Worm (Caenorhabditis elegans) whole organism, L2 larva: ENCODE results near the gene ifp-1.

Experiments
- C34F6.9 ChIP-seq: fragments of 150-350 bp; optimal IDR thresholded peaks from 2 replicates; lab custom pipeline; 2014; ENCODE audit warnings: missing biosample characterization, missing genetic modification characterization
- Y55F3AM.14 ChIP-seq: fragments of 200-800 bp; sonication (Bioruptor generic); optimal IDR thresholded peaks from 2 replicates; lab custom pipeline; 2018; ENCODE audit warnings: mild to moderate bottlenecking, missing genetic modification characterization, missing compliant biosample characterization
- aly-2 ChIP-seq: fragments of 150-350 bp; optimal IDR thresholded peaks from 2 replicates; lab custom pipeline; 2014; ENCODE audit warnings: missing biosample characterization, missing genetic modification characterization
- blmp-1 ChIP-seq: sonication (generic microtip); optimal IDR thresholded peaks from 2 replicates; lab custom pipeline; 2017; ENCODE audit warnings: missing genetic modification characterization, mild to moderate bottlenecking, missing compliant biosample characterization, antibody characterized with exemption, moderate library complexity; ENCODE audit not compliant: insufficient read depth
- dmd-4 ChIP-seq: sonication (generic microtip); optimal IDR thresholded peaks from 2 replicates; lab custom pipeline; 2017; ENCODE audit warnings: missing biosample characterization, missing genetic modification characterization
- fos-1 ChIP-seq: fragments of 150-350 bp; optimal IDR thresholded peaks from 2 replicates; lab custom pipeline; 2014; ENCODE audit warnings: missing biosample characterization, missing genetic modification characterization
- lin-39 ChIP-seq: fragments of 150-350 bp; optimal IDR thresholded peaks from 2 replicates; lab custom pipeline; 2014; ENCODE audit warnings: missing biosample characterization, missing genetic modification reagents, missing genetic modification characterization
- mbf-1 ChIP-seq: sonication (generic microtip); optimal IDR thresholded peaks from 2 replicates; lab custom pipeline; 2017; ENCODE audit warnings: missing biosample characterization, missing genetic modification characterization
- nhr-77 ChIP-seq: fragments of 150-350 bp; optimal IDR thresholded peaks from 2 replicates; lab custom pipeline; 2014; ENCODE audit warnings: missing biosample characterization, missing genetic modification characterization
- sem-4 ChIP-seq: fragments of 150-350 bp; optimal IDR thresholded peaks from 2 replicates; lab custom pipeline; 2014; ENCODE audit warnings: missing biosample characterization, missing genetic modification reagents, missing genetic modification characterization
- sma-3 ChIP-seq: sonication (generic microtip); optimal IDR thresholded peaks from 2 replicates; lab custom pipeline; 2016; ENCODE audit warnings: missing genetic modification reagents, missing genetic modification characterization, missing compliant biosample characterization
- unc-62 ChIP-seq: fragments of 150-350 bp; optimal IDR thresholded peaks from 2 replicates; lab custom pipeline; 2014; ENCODE audit warnings: missing biosample characterization, missing genetic modification reagents, missing genetic modification characterization
- zag-1 ChIP-seq: fragments of 150-350 bp; optimal IDR thresholded peaks from 2 replicates; lab custom pipeline; 2014; ENCODE audit warnings: missing biosample characterization, missing genetic modification characterization
- ztf-1 ChIP-seq: fragments of 200-800 bp; sonication (Bioruptor generic); conservative IDR thresholded peaks from 2 replicates; pipeline ENCODE4 v1.3.6; 2022; ENCODE audit warnings: missing genetic modification characterization, missing compliant biosample characterization
- ztf-11 ChIP-seq: sonication (generic microtip); optimal IDR thresholded peaks from 2 replicates; lab custom pipeline; 2017; ENCODE audit warnings: missing biosample characterization, missing genetic modification characterization

ifp-1 gene

ce11 chrX:9629552-9629951, 50.4 kb downstream of the ifp-1 start:
- TF ChIP-seq mbf-1 (tag; lab: Kevin White, UChicago), result no peak
- no peak for TF ChIP-seq C34F6.9
- no peak for TF ChIP-seq lin-39 (tag; lab: Kevin White, UChicago)
- no peak for TF ChIP-seq ztf-11 (tag; lab: Kevin White, UChicago)
- no peak for TF ChIP-seq unc-62
- no peak for TF ChIP-seq dmd-4 (tag; lab: Kevin White, UChicago)
- TF ChIP-seq sem-4 (tag; lab: Kevin White, UChicago), result no peak
- TF ChIP-seq nhr-77 (tag; lab: Kevin White, UChicago), result no peak
- no peak for TF ChIP-seq fos-1 (tag; lab: Kevin White, UChicago)
- TF ChIP-seq aly-2 (tag; lab: Kevin White, UChicago), result no peak
- no peak for TF ChIP-seq Y55F3AM.14 (GFP tag; lab: Kevin White, UChicago)
- no peak for TF ChIP-seq zag-1 (tag; lab: Kevin White, UChicago)
- no peak for TF ChIP-seq sma-3 (GFP tag; lab: Kevin White, UChicago)
- TF ChIP-seq ztf-1 (GFP tag; lab: Robert Waterston, UW), result no peak
- TF ChIP-seq blmp-1, result no peak
